Fruit fly (Drosophila melanogaster): ENCODE results near the gene CG12268.
A peak's percentile ranks its signal among the peaks of the same experiment; 100 is the strongest.

CG12268 gene

dm6 chr3R:23969449-23969848 lies 21.2 kb upstream of the CG12268 start (continued):
- peak; percentile 26; the same call in 1 of the 2 replicates for TF ChIP-seq ranshi (GFP tag; IDR thresholded peaks at IDR 0.05)
- no peak for TF ChIP-seq CG4360 (GFP tag; IDR thresholded peaks at IDR 0.05)
- no peak for TF ChIP-seq slou (GFP tag; optimal IDR thresholded peaks at IDR 0.05)
- peak; percentile 55 for TF ChIP-seq Sox100B (GFP tag; optimal IDR thresholded peaks at IDR 0.05)
- no peak for TF ChIP-seq Lim3 (GFP tag; IDR thresholded peaks at IDR 0.05)
- TF ChIP-seq lmd (GFP tag; IDR thresholded peaks at IDR 0.05): peak; percentile 65
- TF ChIP-seq CG12659 (GFP tag; optimal IDR thresholded peaks at IDR 0.05): peak; percentile 53
- TF ChIP-seq lab (GFP tag; optimal IDR thresholded peaks at IDR 0.05): peak; percentile 65
- TF ChIP-seq mam (GFP tag; optimal IDR thresholded peaks at IDR 0.05): no peak
- TF ChIP-seq gcm2 (GFP tag; optimal IDR thresholded peaks at IDR 0.05): no peak
- TF ChIP-seq Optix (GFP tag; IDR thresholded peaks at IDR 0.05): no peak
- TF ChIP-seq Nf-YC (tag; optimal IDR thresholded peaks at IDR 0.05): peak; percentile 62
- peak; percentile 46; the same call in 1 of the 2 replicates for TF ChIP-seq Awh (GFP tag; IDR thresholded peaks at IDR 0.05)
- 0 out of 3 replicates have a peak, but pooled peaks have one; percentile 32 for TF ChIP-seq C15 (GFP tag; IDR thresholded peaks at IDR 0.05)
- peak; percentile 48 for TF ChIP-seq CG30403 (GFP tag; optimal IDR thresholded peaks at IDR 0.05)
- TF ChIP-seq hth (optimal IDR thresholded peaks at IDR 0.05): no peak
- no peak for TF ChIP-seq CG16779 (GFP tag; IDR thresholded peaks at IDR 0.05)
- TF ChIP-seq CG3838 (GFP tag; optimal IDR thresholded peaks at IDR 0.05): no peak
- TF ChIP-seq CG13624 (GFP tag; optimal IDR thresholded peaks at IDR 0.05): no peak
- no peak for TF ChIP-seq CG2116 (GFP tag; optimal IDR thresholded peaks at IDR 0.05)
- TF ChIP-seq emc (GFP tag; optimal IDR thresholded peaks at IDR 0.05): no peak
- no peak for TF ChIP-seq Lhr (GFP tag; optimal IDR thresholded peaks at IDR 0.05)
- no peak for TF ChIP-seq CG12236 (GFP tag; optimal IDR thresholded peaks at IDR 0.05)
- peak in 1 of 2 experiments; percentile 53 for TF ChIP-seq bsh (GFP tag; optimal IDR thresholded peaks at IDR 0.05)
- TF ChIP-seq Oli (tag; optimal IDR thresholded peaks at IDR 0.05): peak; percentile 54
- no peak for TF ChIP-seq tx (GFP tag; optimal IDR thresholded peaks at IDR 0.05)
- TF ChIP-seq Ptx1 (GFP tag; IDR thresholded peaks at IDR 0.05): peak; percentile 79
- no peak for TF ChIP-seq CG10654 (GFP tag; optimal IDR thresholded peaks at IDR 0.05)
- no peak for TF ChIP-seq CG4617 (GFP tag; optimal IDR thresholded peaks at IDR 0.05; ENCODE audit: borderline replicate concordance)
- TF ChIP-seq HLHmδ (GFP tag; optimal IDR thresholded peaks at IDR 0.05): no peak
- TF ChIP-seq Med (GFP tag): peak; percentile 65
- TF ChIP-seq CG8089 (GFP tag; optimal IDR thresholded peaks at IDR 0.05): no peak
- no peak for TF ChIP-seq CG18011 (GFP tag; optimal IDR thresholded peaks at IDR 0.05)
- TF ChIP-seq Hsf (GFP tag; optimal IDR thresholded peaks at IDR 0.05): no peak
- TF ChIP-seq CG9817 (tag; optimal IDR thresholded peaks at IDR 0.05): peak; percentile 70
- TF ChIP-seq CG8359 (GFP tag; optimal IDR thresholded peaks at IDR 0.05; ENCODE audit: borderline replicate concordance): no peak
- TF ChIP-seq CG13296 (GFP tag; optimal IDR thresholded peaks at IDR 0.05): peak; percentile 57
- no peak for TF ChIP-seq Sin3A (optimal IDR thresholded peaks at IDR 0.05)
- TF ChIP-seq CG4707 (GFP tag; optimal IDR thresholded peaks at IDR 0.05): no peak
- TF ChIP-seq Dp (GFP tag; optimal IDR thresholded peaks at IDR 0.05): no peak
- TF ChIP-seq CG2199 (GFP tag; IDR thresholded peaks at IDR 0.05): no peak
- no peak for TF ChIP-seq CG6254 (GFP tag; optimal IDR thresholded peaks at IDR 0.05)
- TF ChIP-seq Myb (GFP tag; optimal IDR thresholded peaks at IDR 0.05): no peak
- TF ChIP-seq slbo (GFP tag; IDR thresholded peaks at IDR 0.05): peak; percentile 66
- no peak for TF ChIP-seq Neu2 (GFP tag; optimal IDR thresholded peaks at IDR 0.05; ENCODE audit: borderline replicate concordance)
- TF ChIP-seq CG6689 (GFP tag; IDR thresholded peaks at IDR 0.05): peak; percentile 52
- TF ChIP-seq Xbp1 (GFP tag; optimal IDR thresholded peaks at IDR 0.05): peak; percentile 15
- TF ChIP-seq CG12744 (GFP tag; optimal IDR thresholded peaks at IDR 0.05): no peak
- no peak for TF ChIP-seq insv (GFP tag; optimal IDR thresholded peaks at IDR 0.05)
- TF ChIP-seq gro (GFP tag; optimal IDR thresholded peaks at IDR 0.05): no peak
- TF ChIP-seq sc (optimal IDR thresholded peaks at IDR 0.05): no peak
- TF ChIP-seq sc (GFP tag; optimal IDR thresholded peaks at IDR 0.05): peak; percentile 20

All from whole organism, embryonic.